Worm (Caenorhabditis elegans) whole organism, L4/young adult: Measurements from ENCODE around the gene elt-3.

ENCODE experiments used
- W03F9.2 ChIP-seq: fragments of 150-350 bp; optimal IDR thresholded peaks from 2 replicates; lab custom pipeline; 2014; ENCODE audit warnings: missing biosample characterization, missing genetic modification characterization
- dao-5 ChIP-seq: sonication (generic microtip); optimal IDR thresholded peaks from 2 replicates; lab custom pipeline; 2016; ENCODE audit warnings: missing genotype, missing genetic modification characterization, moderate library complexity, missing compliant biosample characterization
- him-1 ChIP-seq: sonication (generic microtip); optimal IDR thresholded peaks from 2 replicates; lab custom pipeline; 2016; ENCODE audit warnings: missing genotype, missing genetic modification reagents, missing genetic modification characterization, missing compliant biosample characterization

The elt-3 gene

DNA sequence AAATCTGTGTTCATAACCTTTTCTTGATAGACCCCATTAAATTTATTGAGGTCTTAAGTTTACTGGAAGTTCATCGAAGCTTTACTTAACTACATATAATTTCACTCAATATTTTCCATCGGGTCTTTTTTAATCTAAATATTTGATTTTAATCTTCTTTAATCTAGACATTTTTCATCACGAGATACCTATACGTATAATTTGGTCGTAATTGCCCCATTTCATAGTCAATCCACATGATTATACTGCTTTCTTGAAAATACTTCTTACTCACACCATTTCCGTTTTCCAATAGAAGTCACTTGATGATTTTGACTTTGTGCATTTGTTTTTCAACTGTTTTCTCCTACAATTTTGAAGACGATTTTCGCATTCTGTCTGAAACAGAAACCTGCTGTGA lies 51.6 kb downstream of the elt-3 start, which contains the start of gene irld-24:
Gene irld-24 (plus strand): TSS at position 301 of the 400 bp plus-strand sequence.
- TF ChIP-seq W03F9.2 (tag; lab: Kevin White, UChicago) (no peak), him-1 (tag; lab: Kevin White, UChicago) (no peak), dao-5 (tag; lab: Kevin White, UChicago) (no peak)

DNA sequence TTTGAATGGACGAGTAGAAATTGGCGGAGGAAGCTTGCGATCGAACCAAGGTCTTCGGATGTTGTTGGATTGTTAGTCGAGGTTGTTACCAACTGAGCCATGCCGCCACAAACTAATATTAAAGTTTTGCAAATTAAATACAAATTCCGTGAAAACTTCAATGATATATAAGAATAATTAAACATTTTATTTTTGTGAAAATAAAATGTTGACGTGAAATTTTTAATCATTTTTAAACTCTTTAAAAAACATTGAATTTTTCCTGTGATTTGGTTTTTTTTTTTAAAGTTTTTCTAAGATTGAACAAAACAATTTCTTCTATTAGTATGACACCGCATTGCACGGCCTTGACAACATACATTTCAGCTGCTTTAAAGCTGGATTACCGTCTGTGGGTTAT lies 56.0 kb downstream of the elt-3 start, which contains the start of gene C31E10.11:
Gene C31E10.11 (minus strand): TSS at position 101 of the 400 bp plus-strand sequence.
- TF ChIP-seq dao-5 (tag; lab: Kevin White, UChicago) (no peak), W03F9.2 (tag; lab: Kevin White, UChicago) (no peak), him-1 (tag; lab: Kevin White, UChicago) (no peak)
